Worm (Caenorhabditis elegans) whole organism, young adult: ENCODE results near the gene nhr-153.

ENCODE experiments used
- ama-1 ChIP-seq, 3 experiments: fragments of 150-350 bp in 1 of 3; sonication (generic microtip) in 2 of 3; optimal IDR thresholded peaks; 2 replicates each; lab custom pipeline; 2014 to 2018; ENCODE audit warnings: missing biosample characterization in 2 of 3, missing genetic modification characterization in 2 of 3, missing genetic modification reagents in 2 of 3
- cebp-1 ChIP-seq, 2 experiments: fragments of 200-800 bp in 1 of 2; sonication (Bioruptor generic) in 1 of 2; sonication (generic microtip) in 1 of 2; IDR thresholded peaks in 1 of 2; optimal IDR thresholded peaks in 1 of 2; 2 replicates each; pipeline versions ENCODE4 v1.3.6 to Lab custom; 2017 to 2022; ENCODE audit warnings: missing compliant biosample characterization in 2 of 2, missing genetic modification characterization in 2 of 2, mild to moderate bottlenecking in 1 of 2, missing genetic modification reagents in 1 of 2, moderate library complexity in 1 of 2
- efl-1 ChIP-seq: fragments of 150-350 bp; optimal IDR thresholded peaks from 2 replicates; lab custom pipeline; 2014; ENCODE audit warnings: missing biosample characterization, missing genetic modification reagents, missing genetic modification characterization
- nfya-1 ChIP-seq: sonication (generic microtip); optimal IDR thresholded peaks from 2 replicates; lab custom pipeline; 2017; ENCODE audit warnings: antibody characterized with exemption, missing compliant biosample characterization, missing genetic modification characterization, borderline replicate concordance; ENCODE audit not compliant: insufficient read depth
- nhr-80 ChIP-seq: sonication (generic microtip); optimal IDR thresholded peaks from 2 replicates; lab custom pipeline; 2016; ENCODE audit warnings: missing genetic modification characterization, missing compliant biosample characterization

DNA sequence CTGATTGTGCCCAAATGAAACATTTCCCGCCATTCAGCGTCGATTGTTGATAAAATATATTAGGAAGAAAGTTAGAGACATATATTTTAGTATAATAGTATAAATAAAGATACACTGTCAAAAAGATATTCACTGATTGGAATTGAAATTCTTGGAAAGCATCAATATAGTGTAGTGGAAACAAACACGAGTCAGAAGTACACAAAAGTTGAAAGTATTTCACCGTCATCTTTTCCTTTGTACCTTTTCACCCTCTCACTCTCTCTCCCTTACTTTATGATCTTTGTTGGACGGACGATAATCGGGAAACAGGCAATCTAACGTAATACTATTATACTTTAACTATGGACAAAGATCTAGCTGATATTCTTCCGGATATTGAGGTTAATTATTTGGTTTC lies 10.0 kb upstream of the nhr-153 start, which contains the start of gene nhr-208:
- TF ChIP-seq efl-1 (GFP tag; lab: Kevin White, UChicago): no peak
- no peak for TF ChIP-seq ama-1 (optimal IDR thresholded peaks at IDR 0.05; lab: Kevin White, UChicago)
- TF ChIP-seq ama-1 (GFP tag; optimal IDR thresholded peaks at IDR 0.05; lab: Kevin White, UChicago): no peak
- TF ChIP-seq nfya-1 (tag; lab: Kevin White, UChicago): no peak
- no peak for TF ChIP-seq cebp-1 (GFP tag; IDR thresholded peaks at IDR 0.05; lab: Robert Waterston, UW)
- no peak for TF ChIP-seq cebp-1 (tag; optimal IDR thresholded peaks at IDR 0.05; lab: Kevin White, UChicago)
- no peak for TF ChIP-seq nhr-80 (tag; lab: Kevin White, UChicago)
